Fruit fly (Drosophila melanogaster) whole organism, adult: ENCODE results near the gene CG15382.

Source experiments
- CG12768 ChIP-seq: fragments of 200-800 bp; sonication (Bioruptor generic); optimal IDR thresholded peaks from 2 replicates; lab custom pipeline; 2017; ENCODE audit warnings: missing biosample characterization, missing genetic modification characterization, mild to moderate bottlenecking, moderate library complexity, missing genetic modification reagents
- Crg-1 ChIP-seq: fragments of 200-800 bp; sonication (Bioruptor generic); optimal IDR thresholded peaks from 2 replicates; lab custom pipeline; 2016; ENCODE audit warnings: missing biosample characterization, missing genetic modification characterization
- bab1 ChIP-seq: fragments of 200-800 bp; sonication (Bioruptor generic); optimal IDR thresholded peaks from 3 replicates; lab custom pipeline; 2019; ENCODE audit warnings: missing biosample characterization, mild to moderate bottlenecking, missing genetic modification characterization, moderate library complexity
- cnc ChIP-seq, 2 experiments: fragments of >200 bp; optimal IDR thresholded peaks; 2 replicates each; lab custom pipeline; 2017
- toe ChIP-seq: fragments of 200-800 bp; sonication (Bioruptor generic); optimal IDR thresholded peaks from 2 replicates; lab custom pipeline; 2016; ENCODE audit warnings: missing biosample characterization, missing genetic modification characterization

dm6 chr2L:2206066-2206465 is 50.5 kb downstream of the CG15382 start, which contains the start of gene CG31668:
- TF ChIP-seq bab1 (GFP tag; lab: Kevin White, UChicago) (no peak), CG12768 (GFP tag; lab: Kevin White, UChicago) (no peak), toe (no peak), Crg-1 (GFP tag; lab: Kevin White, UChicago) (no peak), cnc (optimal IDR thresholded peaks at IDR 0.05; lab: Kevin White, UChicago) (no peak)
